Worm (Caenorhabditis elegans): ENCODE data around the gene dnj-10.

dnj-10 gene

ce11 chrIII:8646021-8646420 is 15.1 kb downstream of the dnj-10 start (continued):
- no peak for TF ChIP-seq lir-3 (tag; optimal IDR thresholded peaks at IDR 0.05)
- TF ChIP-seq zag-1 (tag; optimal IDR thresholded peaks at IDR 0.05): no peak
- TF ChIP-seq dmd-6 (GFP tag; IDR thresholded peaks at IDR 0.05): no peak; the same call in 1 of the 2 replicates
- TF ChIP-seq daf-19 (GFP tag; conservative IDR thresholded peaks at IDR 0.05): no peak
- no peak for TF ChIP-seq nhr-48 (tag; optimal IDR thresholded peaks at IDR 0.05)

ce11 chrIII:8648589-8648988 is 17.6 kb downstream of the dnj-10 start, which contains the start of gene F22B7.3:
TSS of gene F22B7.3 (plus strand) at chrIII:8648889.
- TF ChIP-seq set-16 (GFP tag; IDR thresholded peaks at IDR 0.05) (no peak), fos-1 (tag; optimal IDR thresholded peaks at IDR 0.05) (no peak), lin-1 (GFP tag; IDR thresholded peaks at IDR 0.05) (no peak), daf-16 (GFP tag; optimal IDR thresholded peaks at IDR 0.05) (no peak), daf-16 (tag; optimal IDR thresholded peaks at IDR 0.05) (no peak), unc-62 (GFP tag; optimal IDR thresholded peaks at IDR 0.05 in 1 of 2) (peak in 1 of 2 experiments; percentile 38), unc-62 (tag; optimal IDR thresholded peaks at IDR 0.05) (no peak), pha-4 (GFP tag; IDR thresholded peaks at IDR 0.05) (no peak), pha-4 (tag; optimal IDR thresholded peaks at IDR 0.05) (no peak), R02D3.7 (tag; optimal IDR thresholded peaks at IDR 0.05) (no peak)

ce11 chrIII:8650235-8650817 is 19.4 kb downstream of the dnj-10 start, which contains the start of gene flp-23:
TSS of gene flp-23 (plus strand) at chrIII:8650767.
- TF ChIP-seq lim-7 (GFP tag; IDR thresholded peaks at IDR 0.05) (peak; percentile 72), cey-2 (tag; optimal IDR thresholded peaks at IDR 0.05; ENCODE audit: borderline replicate concordance, insufficient read depth) (no peak), lin-13 (GFP tag; optimal IDR thresholded peaks at IDR 0.05) (peak; percentile 62), R02D3.7 (tag; optimal IDR thresholded peaks at IDR 0.05) (no peak), dmd-8 (GFP tag; IDR thresholded peaks at IDR 0.05) (no peak), hif-1 (tag; optimal IDR thresholded peaks at IDR 0.05) (no peak), spr-1 (tag; optimal IDR thresholded peaks at IDR 0.05) (no peak), hmg-1.1 (GFP tag; IDR thresholded peaks at IDR 0.05) (peak; percentile 73), egl-27 (tag; optimal IDR thresholded peaks at IDR 0.05) (no peak), ceh-44 (GFP tag; IDR thresholded peaks at IDR 0.05) (peak; percentile 26; the same call in 1 of the 2 replicates), D1046.2 (GFP tag; IDR thresholded peaks at IDR 0.05) (0 out of 2 replicates have a peak, but pooled peaks have one; percentile 58), Y48G9A.11 (GFP tag; IDR thresholded peaks at IDR 0.05) (no peak), ctbp-1 (GFP tag; IDR thresholded peaks at IDR 0.05) (no peak), hlh-11 (tag; optimal IDR thresholded peaks at IDR 0.05) (peak; percentile 31), lsy-2 (tag; optimal IDR thresholded peaks at IDR 0.05) (peak in 1 of 2 experiments; percentile 50), dmd-9 (GFP tag; IDR thresholded peaks at IDR 0.05) (no peak), dve-1 (tag; optimal IDR thresholded peaks at IDR 0.05; ENCODE audit: insufficient read depth) (peak; percentile 2), T26A8.4 (GFP tag; IDR thresholded peaks at IDR 0.05) (peak; percentile 12; the same call in 1 of the 2 replicates), unc-62 (GFP tag; optimal IDR thresholded peaks at IDR 0.05 in 1 of 2) (peak in 1 of 2 experiments; percentile 58), unc-62 (tag; optimal IDR thresholded peaks at IDR 0.05) (no peak), tra-1 (GFP tag; IDR thresholded peaks at IDR 0.05) (peak; percentile 44; the same call in 1 of the 2 replicates), set-16 (GFP tag; IDR thresholded peaks at IDR 0.05) (peak; percentile 68), T20F7.1 (GFP tag; optimal IDR thresholded peaks at IDR 0.05) (no peak), ztf-11 (tag; optimal IDR thresholded peaks at IDR 0.05) (no peak), snpc-1.2 (GFP tag; IDR thresholded peaks at IDR 0.05) (no peak), Y75B8A.6 (GFP tag; IDR thresholded peaks at IDR 0.05) (no peak), mep-1 (tag; optimal IDR thresholded peaks at IDR 0.05) (peak; percentile 37), nhr-42 (GFP tag; IDR thresholded peaks at IDR 0.05) (no peak), pqm-1 (tag; optimal IDR thresholded peaks at IDR 0.05) (no peak), ces-1 (GFP tag; optimal IDR thresholded peaks at IDR 0.05) (no peak), F49E8.2 (tag; optimal IDR thresholded peaks at IDR 0.05; ENCODE audit: borderline replicate concordance) (no peak), nhr-111 (GFP tag; optimal IDR thresholded peaks at IDR 0.05) (no peak), ceh-32 (tag; optimal IDR thresholded peaks at IDR 0.05; ENCODE audit: poor library complexity) (no peak), zip-11 (GFP tag; IDR thresholded peaks at IDR 0.05) (no peak), ceh-20 (GFP tag; IDR thresholded peaks at IDR 0.05) (0 out of 2 replicates have a peak, but pooled peaks have one; percentile 9), daf-19 (GFP tag; conservative IDR thresholded peaks at IDR 0.05) (no peak), lin-38 (GFP tag; IDR thresholded peaks at IDR 0.05) (peak; percentile 61)

Measured in whole organism, L4 larva.